Fruit fly (Drosophila melanogaster): ENCODE measurements around the gene CG12698.

- TF ChIP-seq Myc (optimal IDR thresholded peaks at IDR 0.05) (no peak), Sin3A (optimal IDR thresholded peaks at IDR 0.05) (no peak), psq (optimal IDR thresholded peaks at IDR 0.05) (no peak), h (optimal IDR thresholded peaks at IDR 0.05) (no peak), insv (optimal IDR thresholded peaks at IDR 0.05) (no peak), ttk (optimal IDR thresholded peaks at IDR 0.05) (no peak)
Measured at dm6 chrX:15992527-15992897, 13.4 kb upstream of the CG12698 start.

All from Kc167 (cell line).